Fruit fly (Drosophila melanogaster): ENCODE results near the gene gb.

dm6 chr3R:27128723-27129122, 16.7 kb upstream of the gb start:
- TF ChIP-seq jim (GFP tag; optimal IDR thresholded peaks at IDR 0.05) (no peak), h (GFP tag; optimal IDR thresholded peaks at IDR 0.05) (peak; percentile 17), psq (GFP tag; optimal IDR thresholded peaks at IDR 0.05) (no peak), N (GFP tag; optimal IDR thresholded peaks at IDR 0.05) (no peak), GATAd (GFP tag; optimal IDR thresholded peaks at IDR 0.05) (no peak), usp (GFP tag; optimal IDR thresholded peaks at IDR 0.05) (no peak), pan (optimal IDR thresholded peaks at IDR 0.05) (no peak), rgr (GFP tag; optimal IDR thresholded peaks at IDR 0.05) (no peak), Abd-B (GFP tag; optimal IDR thresholded peaks at IDR 0.05) (no peak), dmrt93B (GFP tag; optimal IDR thresholded peaks at IDR 0.05) (no peak), Hr78 (GFP tag; optimal IDR thresholded peaks at IDR 0.05) (no peak), Myc (optimal IDR thresholded peaks at IDR 0.05) (no peak)
